Worm (Caenorhabditis elegans) whole organism, L3 larva: Measurements from ENCODE around the gene H13N06.7.
A peak's percentile ranks its signal among the peaks of the same experiment; 100 is the strongest.

Source experiments
- R02D3.7 ChIP-seq: fragments of 150-350 bp; optimal IDR thresholded peaks from 2 replicates; lab custom pipeline; 2014; ENCODE audit warnings: missing biosample characterization, missing genetic modification characterization
- ceh-9 ChIP-seq: sonication (generic microtip); optimal IDR thresholded peaks from 2 replicates; lab custom pipeline; 2018; ENCODE audit warnings: missing biosample characterization, missing genetic modification characterization
- elt-1 ChIP-seq: fragments of 150-350 bp; optimal IDR thresholded peaks from 2 replicates; lab custom pipeline; 2014; ENCODE audit warnings: missing biosample characterization, missing genetic modification characterization
- elt-2 ChIP-seq: sonication (generic microtip); optimal IDR thresholded peaks from 2 replicates; lab custom pipeline; 2016; ENCODE audit warnings: missing genetic modification reagents, mild to moderate bottlenecking, missing genetic modification characterization, missing compliant biosample characterization
- elt-3 ChIP-seq, 3 experiments: fragments of 150-350 bp in 1 of 3; sonication (generic microtip) in 2 of 3; optimal IDR thresholded peaks; 2 replicates in 2 of 3; 4 replicates in 1 of 3; lab custom pipeline; 2014 to 2017; ENCODE audit warnings: missing biosample characterization in 3 of 3, missing genetic modification characterization in 3 of 3
- eor-1 ChIP-seq, 2 experiments: fragments of 150-350 bp; optimal IDR thresholded peaks; 2 replicates each; lab custom pipeline; 2014 to 2018; ENCODE audit warnings: missing biosample characterization in 2 of 2, missing genetic modification characterization in 2 of 2
- fkh-10 ChIP-seq: sonication (generic microtip); optimal IDR thresholded peaks from 2 replicates; lab custom pipeline; 2017; ENCODE audit warnings: missing biosample characterization, missing genetic modification reagents, missing genetic modification characterization
- hmg-11 ChIP-seq: sonication (generic microtip); optimal IDR thresholded peaks from 2 replicates; lab custom pipeline; 2016; ENCODE audit warnings: missing genetic modification characterization, missing compliant biosample characterization
- lin-15B ChIP-seq: fragments of 150-350 bp; optimal IDR thresholded peaks from 2 replicates; lab custom pipeline; 2014; ENCODE audit warnings: missing biosample characterization, missing genetic modification characterization
- lin-39 ChIP-seq: fragments of 150-350 bp; optimal IDR thresholded peaks from 2 replicates; lab custom pipeline; 2018; ENCODE audit warnings: missing biosample characterization, missing genetic modification reagents, missing genetic modification characterization
- mml-1 ChIP-seq: fragments of 150-350 bp; sonication (generic microtip); optimal IDR thresholded peaks from 3 replicates; lab custom pipeline; 2014; ENCODE audit warnings: missing biosample characterization, missing genetic modification characterization
- nfya-1 ChIP-seq: sonication (generic microtip); optimal IDR thresholded peaks from 2 replicates; lab custom pipeline; 2017; ENCODE audit warnings: missing genetic modification characterization, mild to moderate bottlenecking, missing compliant biosample characterization, antibody characterized with exemption, moderate library complexity; ENCODE audit not compliant: insufficient read depth
- nhr-11 ChIP-seq: fragments of 150-350 bp; optimal IDR thresholded peaks from 2 replicates; lab custom pipeline; 2014; ENCODE audit warnings: missing biosample characterization, missing genetic modification characterization
- nhr-12 ChIP-seq: fragments of 150-350 bp; optimal IDR thresholded peaks from 2 replicates; lab custom pipeline; 2014; ENCODE audit warnings: missing biosample characterization, missing genetic modification characterization
- nhr-23 ChIP-seq: fragments of 150-350 bp; optimal IDR thresholded peaks from 2 replicates; lab custom pipeline; 2014; ENCODE audit warnings: missing biosample characterization, missing genetic modification reagents, missing genetic modification characterization
- nhr-237 ChIP-seq: fragments of 150-350 bp; optimal IDR thresholded peaks from 2 replicates; lab custom pipeline; 2014; ENCODE audit warnings: missing biosample characterization, missing genetic modification characterization
- nhr-25 ChIP-seq: sonication (generic microtip); optimal IDR thresholded peaks from 2 replicates; lab custom pipeline; 2017; ENCODE audit warnings: missing biosample characterization, missing genetic modification characterization
- nhr-43 ChIP-seq: sonication (generic microtip); optimal IDR thresholded peaks from 2 replicates; lab custom pipeline; 2016; ENCODE audit warnings: mild to moderate bottlenecking, missing genetic modification characterization, missing compliant biosample characterization; ENCODE audit not compliant: poor library complexity, severe bottlenecking
- nhr-76 ChIP-seq: fragments of 150-350 bp; sonication (generic microtip); optimal IDR thresholded peaks from 5 replicates; lab custom pipeline; 2014; ENCODE audit warnings: missing biosample characterization, missing genetic modification characterization
- nhr-77 ChIP-seq: fragments of 150-350 bp; optimal IDR thresholded peaks from 2 replicates; lab custom pipeline; 2014; ENCODE audit warnings: missing biosample characterization, missing genetic modification characterization
- pha-4 ChIP-seq: fragments of 150-350 bp; optimal IDR thresholded peaks from 2 replicates; lab custom pipeline; 2014; ENCODE audit warnings: missing biosample characterization, missing genetic modification reagents, missing genetic modification characterization
- pqm-1 ChIP-seq: fragments of 150-350 bp; optimal IDR thresholded peaks from 2 replicates; lab custom pipeline; 2017; ENCODE audit warnings: missing biosample characterization, missing genetic modification characterization, inconsistent platforms
- sea-2 ChIP-seq: fragments of 150-350 bp; sonication (generic microtip); optimal IDR thresholded peaks from 4 replicates; lab custom pipeline; 2014; ENCODE audit warnings: missing biosample characterization, missing genetic modification reagents, missing genetic modification characterization
- snpc-4 ChIP-seq: fragments of 150-350 bp; optimal IDR thresholded peaks from 2 replicates; lab custom pipeline; 2014; ENCODE audit warnings: missing biosample characterization, missing genetic modification characterization
- unc-39 ChIP-seq: sonication (generic microtip); optimal IDR thresholded peaks from 4 replicates; lab custom pipeline; 2017; ENCODE audit warnings: missing biosample characterization, missing genetic modification characterization
- unc-62 ChIP-seq: fragments of 150-350 bp; sonication (generic microtip); optimal IDR thresholded peaks from 4 replicates; lab custom pipeline; 2014; ENCODE audit warnings: missing biosample characterization, missing genetic modification reagents, missing genetic modification characterization
- zag-1 ChIP-seq: fragments of 150-350 bp; optimal IDR thresholded peaks from 2 replicates; lab custom pipeline; 2014; ENCODE audit warnings: missing biosample characterization, missing genetic modification characterization
- ztf-11 ChIP-seq: fragments of 150-350 bp; optimal IDR thresholded peaks from 2 replicates; lab custom pipeline; 2014; ENCODE audit warnings: missing biosample characterization, missing genetic modification characterization
- ztf-4 ChIP-seq: fragments of 150-350 bp; optimal IDR thresholded peaks from 2 replicates; lab custom pipeline; 2014; ENCODE audit warnings: missing biosample characterization, missing genetic modification characterization

Gene H13N06.7

ce11 chrX:15469957-15470548 is 32.9 kb upstream of the H13N06.7 start:
- TF ChIP-seq ceh-9 (no peak), nhr-11 (no peak), lin-39 (tag; lab: Kevin White, UChicago) (no peak), R02D3.7 (tag; lab: Kevin White, UChicago) (no peak), ztf-4 (tag; lab: Kevin White, UChicago) (no peak), fkh-10 (GFP tag; lab: Kevin White, UChicago) (no peak), nhr-25 (tag; lab: Kevin White, UChicago) (no peak), elt-1 (peak; percentile 98)

ce11 chrX:15477309-15477708 is 25.6 kb upstream of the H13N06.7 start, which contains the start of gene exc-1:
exc-1 (minus strand) TSS chrX:15477409.
- TF ChIP-seq unc-39 (tag; lab: Kevin White, UChicago) (no peak), hmg-11 (tag; lab: Kevin White, UChicago) (no peak), nhr-11 (no peak)

ce11 chrX:15478717-15479116 is 24.2 kb upstream of the H13N06.7 start, which contains the start of gene gcy-36:
gcy-36 (plus strand) TSS chrX:15479017.
- no peak for TF ChIP-seq zag-1 (tag; lab: Kevin White, UChicago)
- no peak for TF ChIP-seq nhr-11
- TF ChIP-seq nhr-77: no peak
- no peak for TF ChIP-seq ztf-11 (tag; lab: Kevin White, UChicago)
- TF ChIP-seq nhr-12 (tag; lab: Kevin White, UChicago): no peak
- no peak for TF ChIP-seq lin-39 (tag; lab: Kevin White, UChicago)
- no peak for TF ChIP-seq nfya-1 (tag; lab: Kevin White, UChicago)
- TF ChIP-seq eor-1 (tag; optimal IDR thresholded peaks at IDR 0.05; lab: Kevin White, UChicago): no peak

DNA sequence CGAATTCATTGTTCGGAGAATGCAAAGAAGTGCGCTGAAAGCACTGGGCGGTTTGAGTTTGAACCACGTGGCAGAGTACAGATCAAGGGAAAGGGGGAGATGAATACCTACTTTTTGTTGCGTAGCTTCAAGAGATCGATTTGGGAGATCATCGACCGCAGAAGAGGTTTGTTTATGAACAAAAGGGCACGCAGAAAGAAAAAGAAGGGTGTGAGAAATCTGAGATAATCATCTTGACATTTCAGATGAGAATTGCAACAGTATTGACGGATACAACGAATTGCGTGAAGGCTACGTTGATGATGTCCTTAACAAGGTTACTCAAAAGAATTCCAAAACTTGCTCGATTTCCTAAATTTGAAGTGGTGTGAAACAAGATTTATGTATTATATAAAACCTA is 17.7 kb upstream of the H13N06.7 start:
- TF ChIP-seq nhr-25 (tag; lab: Kevin White, UChicago) (peak; percentile 58), fkh-10 (GFP tag; lab: Kevin White, UChicago) (no peak), elt-1 (peak; percentile 67)
- TF ChIP-seq, all 47 proteins: peak for 2

DNA sequence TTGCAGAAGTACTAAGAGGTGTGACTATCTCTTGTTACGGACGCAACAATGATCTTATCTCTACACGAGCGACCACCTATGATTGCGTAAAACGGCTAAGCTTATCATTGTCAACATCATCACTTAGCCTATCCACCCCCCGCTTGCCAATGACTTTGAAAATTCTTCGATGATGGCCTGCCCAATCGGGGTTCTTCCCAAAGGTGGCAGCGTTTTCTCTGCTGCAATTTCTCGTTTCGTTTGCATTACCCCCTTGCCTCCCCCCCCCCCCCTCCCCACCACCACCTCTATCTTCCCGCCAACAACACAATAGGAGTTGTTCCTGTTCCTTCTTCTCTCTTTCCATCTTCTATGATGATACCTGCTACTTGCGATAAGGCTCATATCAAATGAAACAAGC is 15.8 kb upstream of the H13N06.7 start:
- TF ChIP-seq elt-3 (tag; optimal IDR thresholded peaks at IDR 0.05; lab: Kevin White, UChicago): peak in 1 of 3 experiments; percentile 49
- TF ChIP-seq snpc-4: no peak
- TF ChIP-seq elt-1: peak; percentile 14
- no peak for TF ChIP-seq nhr-237 (tag; lab: Kevin White, UChicago)

- TF ChIP-seq nhr-43 (tag; lab: Kevin White, UChicago) (no peak), unc-62 (GFP tag; lab: Kevin White, UChicago) (no peak), lin-39 (tag; lab: Kevin White, UChicago) (no peak), lin-15B (tag; lab: Kevin White, UChicago) (no peak), ztf-4 (tag; lab: Kevin White, UChicago) (no peak), nhr-25 (tag; lab: Kevin White, UChicago) (no peak), mml-1 (tag; lab: Kevin White, UChicago) (no peak), nhr-12 (tag; lab: Kevin White, UChicago) (no peak), pha-4 (no peak), elt-2 (tag; lab: Kevin White, UChicago) (no peak), sea-2 (GFP tag; lab: Kevin White, UChicago) (no peak), pqm-1 (tag; lab: Kevin White, UChicago) (no peak), eor-1 (tag; optimal IDR thresholded peaks at IDR 0.05; lab: Kevin White, UChicago) (no peak), nhr-23 (no peak), nhr-76 (tag; lab: Kevin White, UChicago) (no peak), nhr-77 (no peak), elt-3 (tag; optimal IDR thresholded peaks at IDR 0.05; lab: Kevin White, UChicago) (no peak), fkh-10 (GFP tag; lab: Kevin White, UChicago) (no peak), hmg-11 (tag; lab: Kevin White, UChicago) (no peak)
- TF ChIP-seq, all 47 proteins: peak for 0
Measured at ce11 chrX:15487806-15488205, 15.1 kb upstream of the H13N06.7 start, which contains the start of gene H13N06.2. H13N06.2 (plus strand) TSS chrX:15488106.
